Fruit fly (Drosophila melanogaster) whole organism, embryonic: Measurements from ENCODE around the gene CG14431.

Experiments
- Atf6 ChIP-seq: fragments of 200-800 bp; sonication (Bioruptor generic); IDR thresholded peaks from 2 replicates; pipeline ENCODE4 v1.3.6; 2022; ENCODE audit warnings: missing biosample characterization, missing genetic modification characterization
- CG10274 ChIP-seq: fragments of 200-800 bp; sonication (Bioruptor generic); optimal IDR thresholded peaks from 3 replicates; lab custom pipeline; 2017; ENCODE audit warnings: missing biosample characterization, mild to moderate bottlenecking, missing genetic modification characterization
- CG11093 ChIP-seq: fragments of 200-800 bp; sonication (Bioruptor generic); IDR thresholded peaks from 3 replicates; pipeline ENCODE4 v1.3.6; 2022; ENCODE audit warnings: missing biosample characterization, missing genetic modification characterization
- CG11247 ChIP-seq: fragments of 200-800 bp; sonication (Bioruptor generic); IDR thresholded peaks from 2 replicates; pipeline ENCODE4 v1.3.6; 2022; ENCODE audit warnings: missing biosample characterization, missing genetic modification characterization
- CG11456 ChIP-seq: fragments of 200-800 bp; sonication (Bioruptor generic); IDR thresholded peaks from 3 replicates; pipeline ENCODE4 v1.3.6; 2022; ENCODE audit warnings: missing biosample characterization, missing genetic modification characterization
- CG11695 ChIP-seq: fragments of 200-800 bp; sonication (Bioruptor generic); IDR thresholded peaks from 3 replicates; pipeline ENCODE4 v1.3.6; 2022; ENCODE audit warnings: missing biosample characterization, missing genetic modification characterization
- CG11723 ChIP-seq: fragments of 200-800 bp; sonication (Bioruptor generic); optimal IDR thresholded peaks from 2 replicates; lab custom pipeline; 2017; ENCODE audit warnings: missing biosample characterization, mild to moderate bottlenecking, missing genetic modification characterization
- CG13424 ChIP-seq: fragments of 200-800 bp; sonication (Bioruptor generic); optimal IDR thresholded peaks from 2 replicates; lab custom pipeline; 2019; ENCODE audit warnings: missing biosample characterization, mild to moderate bottlenecking, missing genetic modification characterization, moderate library complexity
- CG14441 ChIP-seq: fragments of 200-800 bp; sonication (Bioruptor generic); IDR thresholded peaks from 2 replicates; pipeline ENCODE4 v1.3.6; 2022; ENCODE audit warnings: missing biosample characterization, missing genetic modification characterization
- CG1603 ChIP-seq: fragments of 200-800 bp; sonication (Bioruptor generic); optimal IDR thresholded peaks from 2 replicates; lab custom pipeline; 2019; ENCODE audit warnings: missing biosample characterization, mild to moderate bottlenecking, missing genetic modification characterization, moderate library complexity
- CG18476 ChIP-seq: fragments of 200-800 bp; sonication (Bioruptor generic); optimal IDR thresholded peaks from 2 replicates; lab custom pipeline; 2016; ENCODE audit warnings: missing biosample characterization, mild to moderate bottlenecking, missing genetic modification characterization
- CG31365 ChIP-seq: fragments of 200-800 bp; sonication (Bioruptor generic); optimal IDR thresholded peaks from 2 replicates; lab custom pipeline; 2018; ENCODE audit warnings: missing biosample characterization, mild to moderate bottlenecking, missing genetic modification characterization
- CG33213 ChIP-seq: fragments of 200-800 bp; sonication (Bioruptor generic); optimal IDR thresholded peaks from 3 replicates; lab custom pipeline; 2016; ENCODE audit warnings: missing biosample characterization, missing genetic modification characterization
- CG3407 ChIP-seq: fragments of 200-800 bp; sonication (Bioruptor generic); optimal IDR thresholded peaks from 2 replicates; lab custom pipeline; 2018; ENCODE audit warnings: missing biosample characterization, mild to moderate bottlenecking, missing genetic modification characterization
- CG4854 ChIP-seq: fragments of 200-800 bp; sonication (Bioruptor generic); optimal IDR thresholded peaks from 2 replicates; lab custom pipeline; 2016; ENCODE audit warnings: missing biosample characterization, missing genetic modification characterization, inconsistent platforms
- CG5245 ChIP-seq: fragments of 200-800 bp; sonication (Bioruptor generic); optimal IDR thresholded peaks from 3 replicates; lab custom pipeline; 2016; ENCODE audit warnings: missing biosample characterization, missing genetic modification characterization
- CG7372 ChIP-seq: fragments of 200-800 bp; sonication (Bioruptor generic); IDR thresholded peaks from 2 replicates; pipeline ENCODE4 v1.3.6; 2022; ENCODE audit warnings: missing biosample characterization, missing genetic modification characterization
- CG7928 ChIP-seq: fragments of 200-800 bp; sonication (Bioruptor generic); optimal IDR thresholded peaks from 2 replicates; lab custom pipeline; 2017; ENCODE audit warnings: missing biosample characterization, mild to moderate bottlenecking, missing genetic modification characterization
- CG7963 ChIP-seq: fragments of 200-800 bp; sonication (Bioruptor generic); IDR thresholded peaks from 3 replicates; pipeline ENCODE4 v1.3.6; 2022; ENCODE audit warnings: missing biosample characterization, missing genetic modification characterization; ENCODE audit not compliant: partially characterized antibody
- CG8089 ChIP-seq: fragments of 200-800 bp; sonication (Bioruptor generic); optimal IDR thresholded peaks from 3 replicates; lab custom pipeline; 2016; ENCODE audit warnings: missing biosample characterization, missing genetic modification characterization
- CG8290 ChIP-seq, 3 experiments: fragments of 200-800 bp; sonication (Bioruptor generic); optimal IDR thresholded peaks; 2 replicates each; lab custom pipeline; 2016 to 2019; ENCODE audit warnings: missing biosample characterization in 3 of 3, missing genetic modification characterization in 3 of 3, mild to moderate bottlenecking in 2 of 3, moderate library complexity in 1 of 3
- CG8924 ChIP-seq: fragments of 200-800 bp; optimal IDR thresholded peaks from 3 replicates; lab custom pipeline; 2019; ENCODE audit warnings: missing biosample characterization, mild to moderate bottlenecking, missing genetic modification characterization, moderate library complexity
- CG8944 ChIP-seq: fragments of 200-800 bp; sonication (Bioruptor generic); optimal IDR thresholded peaks from 3 replicates; lab custom pipeline; 2016; ENCODE audit warnings: missing biosample characterization, missing genetic modification characterization
- CG9876 ChIP-seq: fragments of 200-800 bp; sonication (Bioruptor generic); optimal IDR thresholded peaks from 2 replicates; lab custom pipeline; 2016; ENCODE audit warnings: missing biosample characterization, missing genetic modification characterization
- CG9932 ChIP-seq: fragments of 200-800 bp; sonication (Bioruptor generic); IDR thresholded peaks from 2 replicates; pipeline ENCODE4 v1.3.6; 2022; ENCODE audit warnings: missing biosample characterization, missing genetic modification characterization
- Chrac-16 ChIP-seq: fragments of 200-800 bp; sonication (Bioruptor generic); optimal IDR thresholded peaks from 3 replicates; lab custom pipeline; 2016; ENCODE audit warnings: missing biosample characterization, missing genetic modification characterization
- CrebB ChIP-seq: fragments of 200-800 bp; sonication (Bioruptor generic); optimal IDR thresholded peaks from 3 replicates; lab custom pipeline; 2018; ENCODE audit warnings: missing biosample characterization, mild to moderate bottlenecking, missing genetic modification characterization
- Dad ChIP-seq: fragments of 200-800 bp; sonication (Bioruptor generic); optimal IDR thresholded peaks from 3 replicates; lab custom pipeline; 2016; ENCODE audit warnings: missing biosample characterization, missing genetic modification characterization
- Dek ChIP-seq: fragments of 200-800 bp; sonication (Bioruptor generic); optimal IDR thresholded peaks from 3 replicates; lab custom pipeline; 2019; ENCODE audit warnings: missing biosample characterization, mild to moderate bottlenecking, missing genetic modification characterization, moderate library complexity
- Gug ChIP-seq: fragments of 200-800 bp; sonication (Bioruptor generic); IDR thresholded peaks from 4 replicates; pipeline ENCODE4 v1.3.6; 2022; ENCODE audit warnings: missing biosample characterization, missing genetic modification characterization
- Hmr ChIP-seq: fragments of 200-800 bp; sonication (Bioruptor generic); optimal IDR thresholded peaks from 3 replicates; lab custom pipeline; 2017; ENCODE audit warnings: mild to moderate bottlenecking, missing biosample characterization, missing genetic modification reagents, missing genetic modification characterization
- NFAT ChIP-seq: fragments of 200-800 bp; sonication (Bioruptor generic); IDR thresholded peaks from 2 replicates; pipeline ENCODE4 v1.3.6; 2022; ENCODE audit warnings: missing biosample characterization, missing genetic modification characterization
- Ravus ChIP-seq: fragments of 200-800 bp; sonication (Bioruptor generic); IDR thresholded peaks from 2 replicates; pipeline ENCODE4 v1.3.6; 2022; ENCODE audit warnings: missing biosample characterization, missing genetic modification characterization
- Rfx ChIP-seq: fragments of 200-800 bp; sonication (Bioruptor generic); IDR thresholded peaks from 2 replicates; pipeline ENCODE4 v1.3.6; 2022; ENCODE audit warnings: missing biosample characterization, missing genetic modification characterization
- Sry-δ ChIP-seq: fragments of 200-800 bp; sonication (Bioruptor generic); optimal IDR thresholded peaks from 2 replicates; lab custom pipeline; 2016; ENCODE audit warnings: missing biosample characterization, missing genetic modification characterization
- Xrp1 ChIP-seq: fragments of 200-800 bp; sonication (Bioruptor generic); IDR thresholded peaks from 2 replicates; pipeline ENCODE4 v1.3.6; 2022; ENCODE audit warnings: missing biosample characterization, missing genetic modification characterization
- aop ChIP-seq: fragments of 200-800 bp; sonication (Bioruptor generic); IDR thresholded peaks from 2 replicates; pipeline ENCODE4 v1.3.6; 2022; ENCODE audit warnings: missing biosample characterization, missing genetic modification characterization
- da ChIP-seq: fragments of 200-800 bp; sonication (Bioruptor generic); optimal IDR thresholded peaks from 2 replicates; lab custom pipeline; 2016; ENCODE audit warnings: missing biosample characterization, missing genetic modification characterization
- gsb ChIP-seq: fragments of 200-800 bp; sonication (Bioruptor generic); IDR thresholded peaks from 2 replicates; pipeline ENCODE4 v1.3.6; 2022; ENCODE audit warnings: missing biosample characterization, missing genetic modification characterization
- hbn ChIP-seq: fragments of 200-800 bp; sonication (Bioruptor generic); IDR thresholded peaks from 2 replicates; pipeline ENCODE4 v1.3.6; 2022; ENCODE audit warnings: missing biosample characterization, missing genetic modification characterization; ENCODE audit not compliant: partially characterized antibody
- kay ChIP-seq: fragments of 200-800 bp; sonication (Bioruptor generic); optimal IDR thresholded peaks from 2 replicates; lab custom pipeline; 2016; ENCODE audit warnings: missing biosample characterization, missing genetic modification characterization
- lola ChIP-seq, 3 experiments: fragments of >200 bp in 2 of 3; fragments of 200-800 bp in 1 of 3; sonication (Bioruptor generic) in 1 of 3; optimal IDR thresholded peaks; 2 replicates each; lab custom pipeline; 2017 to 2019; ENCODE audit warnings: missing biosample characterization in 3 of 3, missing genetic modification characterization in 3 of 3, mild to moderate bottlenecking in 1 of 3, moderate library complexity in 1 of 3
- nmo ChIP-seq: fragments of 200-800 bp; sonication (Bioruptor generic); optimal IDR thresholded peaks from 2 replicates; lab custom pipeline; 2018; ENCODE audit warnings: missing biosample characterization, mild to moderate bottlenecking, missing genetic modification characterization, moderate library complexity
- prd ChIP-seq, 3 experiments: fragments of >200 bp in 2 of 3; fragments of 200-800 bp in 1 of 3; sonication (Bioruptor generic) in 1 of 3; optimal IDR thresholded peaks in 2 of 3; IDR thresholded peaks in 1 of 3; 2 replicates in 2 of 3; 3 replicates in 1 of 3; pipeline versions ENCODE4 v1.3.6 to Lab custom; 2017 to 2022; ENCODE audit warnings: missing biosample characterization in 1 of 3, missing genetic modification characterization in 1 of 3
- shn ChIP-seq: fragments of 200-800 bp; sonication (Bioruptor generic); optimal IDR thresholded peaks from 3 replicates; lab custom pipeline; 2016; ENCODE audit warnings: missing biosample characterization, missing genetic modification characterization
- tgo ChIP-seq: fragments of 200-800 bp; sonication (Bioruptor generic); IDR thresholded peaks from 3 replicates; pipeline ENCODE4 v1.3.6; 2022; ENCODE audit warnings: missing biosample characterization, missing genetic modification characterization
- usp ChIP-seq: fragments of >200 bp; optimal IDR thresholded peaks from 2 replicates; lab custom pipeline; 2017; ENCODE audit warnings: missing biosample characterization, missing genetic modification characterization
- vvl ChIP-seq: fragments of 200-800 bp; sonication (Bioruptor generic); IDR thresholded peaks from 2 replicates; pipeline ENCODE4 v1.3.6; 2022; ENCODE audit warnings: missing biosample characterization, missing genetic modification characterization
- zfh1 ChIP-seq: fragments of 200-800 bp; sonication (Bioruptor generic); IDR thresholded peaks from 3 replicates; pipeline ENCODE4 v1.3.6; 2022; ENCODE audit warnings: missing biosample characterization, missing genetic modification characterization

Gene CG14431

DNA sequence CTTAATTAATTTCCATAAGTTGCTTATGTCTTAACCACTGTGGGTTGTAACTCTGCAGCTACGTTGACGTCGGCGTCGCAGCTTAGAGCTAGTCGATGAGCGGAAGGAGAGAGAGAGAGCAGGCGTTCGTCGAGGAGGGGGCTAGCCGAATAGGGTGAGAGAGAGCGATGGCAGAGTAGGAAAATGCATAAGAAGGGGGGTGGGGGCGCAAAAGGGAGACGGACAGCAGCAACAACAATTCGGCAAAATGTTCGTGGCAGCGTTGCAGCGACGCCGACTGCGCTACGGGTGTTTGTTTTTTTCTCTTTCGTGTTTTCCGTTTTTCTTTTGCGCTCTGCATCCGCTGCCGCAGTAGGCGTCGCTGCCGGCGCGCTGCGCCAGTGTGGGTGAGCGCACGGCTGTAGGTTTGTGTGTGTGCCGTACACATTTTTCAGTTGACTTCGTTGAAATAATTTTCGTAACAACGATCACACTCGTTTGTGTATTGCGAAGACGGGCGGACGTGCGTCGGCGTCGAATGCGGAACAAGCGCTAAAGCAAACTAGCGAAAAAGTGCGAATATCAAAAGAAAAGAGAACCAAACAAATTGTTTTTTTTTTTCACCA lies 40.0 kb upstream of the CG14431 start (continued):
- TF ChIP-seq Atf6 (GFP tag; lab: Robert Waterston, UW) (peak; percentile 33; the same call in 1 of the 2 replicates), CG11456 (GFP tag; lab: Robert Waterston, UW) (0 out of 3 replicates have a peak, but pooled peaks have one; percentile 43), Xrp1 (GFP tag; lab: Robert Waterston, UW) (no peak; the same call in 1 of the 2 replicates), CG8924 (tag; lab: Kevin White, UChicago) (no peak), CG11695 (no peak), CG5245 (no peak), Ravus (no peak), nmo (GFP tag; lab: Kevin White, UChicago) (peak; percentile 43), gsb (GFP tag; lab: Robert Waterston, UW) (no peak), Hmr (peak; percentile 33), CG1603 (tag; lab: Kevin White, UChicago) (no peak), CG14441 (no peak), CG10274 (GFP tag; lab: Kevin White, UChicago) (no peak), CG11093 (no peak), Dek (tag; lab: Kevin White, UChicago) (no peak), CG7928 (GFP tag; lab: Kevin White, UChicago) (no peak), CG9932 (no peak; the same call in 1 of the 2 replicates), da (no peak), Dad (GFP tag; lab: Kevin White, UChicago) (no peak), CG11247 (GFP tag; lab: Robert Waterston, UW) (no peak), Rfx (peak; percentile 44; the same call in 1 of the 2 replicates), lola (GFP tag; optimal IDR thresholded peaks at IDR 0.05; lab: Kevin White, UChicago) (peak in 1 of 3 experiments; percentile 84), CG18476 (GFP tag; lab: Kevin White, UChicago) (no peak), CG9876 (GFP tag; lab: Kevin White, UChicago) (no peak), tgo (GFP tag; lab: Robert Waterston, UW) (peak; percentile 2; the same call in 1 of the 3 replicates), CrebB (tag; lab: Kevin White, UChicago) (peak; percentile 9), Chrac-16 (no peak), CG33213 (GFP tag; lab: Kevin White, UChicago) (no peak), NFAT (GFP tag; lab: Robert Waterston, UW) (peak; percentile 39; the same call in 1 of the 2 replicates), Gug (GFP tag; lab: Robert Waterston, UW) (no peak), CG8944 (no peak), zfh1 (GFP tag; lab: Robert Waterston, UW) (peak; percentile 40; the same call in 1 of the 3 replicates), aop (0 out of 2 replicates have a peak, but pooled peaks have one; percentile 16), hbn (GFP tag; lab: Robert Waterston, UW) (peak; percentile 33; the same call in 1 of the 2 replicates), CG8089 (GFP tag; lab: Kevin White, UChicago) (no peak), CG31365 (tag; lab: Kevin White, UChicago) (no peak), CG11723 (peak; percentile 38), vvl (GFP tag; lab: Robert Waterston, UW) (peak; percentile 15; the same call in 1 of the 2 replicates), usp (no peak), CG3407 (GFP tag; lab: Kevin White, UChicago) (no peak), CG7963 (no peak; the same call in 2 of the 3 replicates), CG13424 (tag; lab: Kevin White, UChicago) (peak; percentile 56), CG7372 (GFP tag; lab: Robert Waterston, UW) (no peak), prd (optimal IDR thresholded peaks at IDR 0.05; lab: Kevin White, UChicago) (no peak), prd (GFP tag; IDR thresholded peaks at IDR 0.05; lab: Robert Waterston, UW) (0 out of 3 replicates have a peak, but pooled peaks have one; percentile 4), kay (GFP tag; lab: Kevin White, UChicago) (no peak), Sry-δ (no peak), CG4854 (GFP tag; lab: Kevin White, UChicago) (no peak), CG8290 (GFP tag; optimal IDR thresholded peaks at IDR 0.05; lab: Kevin White, UChicago) (no peak), CG8290 (tag; optimal IDR thresholded peaks at IDR 0.05; lab: Kevin White, UChicago) (peak in 1 of 2 experiments; percentile 48), shn (GFP tag; lab: Kevin White, UChicago) (no peak)
